Worm (Caenorhabditis elegans): ENCODE measurements around the gene M199.135.

The M199.135 gene

DNA sequence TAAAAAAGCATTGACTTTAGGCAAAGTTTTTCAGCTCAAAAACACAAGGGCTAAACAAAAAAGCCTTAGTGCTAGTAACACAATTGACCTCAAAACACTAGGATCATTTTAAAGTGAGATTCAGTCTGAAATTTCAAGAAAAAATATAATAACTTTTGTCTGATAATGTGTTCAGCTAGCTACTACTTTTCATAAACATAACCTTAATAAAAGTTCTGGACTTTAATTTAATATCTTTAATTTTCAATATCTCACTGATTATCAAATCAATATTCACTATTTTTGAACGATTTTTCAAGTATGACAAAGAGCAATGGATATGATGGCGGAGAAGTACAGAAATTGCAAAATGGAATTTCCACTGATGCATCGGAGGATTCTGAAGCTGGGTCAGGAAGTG lies at the start of gene M199.135:
Gene M199.135 (plus strand): TSS at position 301 of the 400 bp plus-strand sequence.
- TF ChIP-seq tbx-37 (GFP tag; conservative IDR thresholded peaks at IDR 0.05) (no peak), hmg-4 (GFP tag; optimal IDR thresholded peaks at IDR 0.05) (no peak), ceh-36 (tag; optimal IDR thresholded peaks at IDR 0.05) (no peak), aly-1 (tag; optimal IDR thresholded peaks at IDR 0.05) (no peak), F13C5.2 (tag; optimal IDR thresholded peaks at IDR 0.05) (no peak), tbx-11 (GFP tag; IDR thresholded peaks at IDR 0.05) (no peak), hmbx-1 (tag; optimal IDR thresholded peaks at IDR 0.05) (no peak), ceh-13 (GFP tag; optimal IDR thresholded peaks at IDR 0.05) (no peak), B0310.2 (tag; optimal IDR thresholded peaks at IDR 0.05) (no peak), flt-1 (GFP tag; IDR thresholded peaks at IDR 0.05) (no peak), pes-1 (GFP tag; IDR thresholded peaks at IDR 0.05) (no peak), hnd-1 (tag; optimal IDR thresholded peaks at IDR 0.05) (no peak), tra-4 (tag; optimal IDR thresholded peaks at IDR 0.05) (no peak), ama-1 (optimal IDR thresholded peaks at IDR 0.05) (no peak), ets-7 (tag; optimal IDR thresholded peaks at IDR 0.05) (no peak)

DNA sequence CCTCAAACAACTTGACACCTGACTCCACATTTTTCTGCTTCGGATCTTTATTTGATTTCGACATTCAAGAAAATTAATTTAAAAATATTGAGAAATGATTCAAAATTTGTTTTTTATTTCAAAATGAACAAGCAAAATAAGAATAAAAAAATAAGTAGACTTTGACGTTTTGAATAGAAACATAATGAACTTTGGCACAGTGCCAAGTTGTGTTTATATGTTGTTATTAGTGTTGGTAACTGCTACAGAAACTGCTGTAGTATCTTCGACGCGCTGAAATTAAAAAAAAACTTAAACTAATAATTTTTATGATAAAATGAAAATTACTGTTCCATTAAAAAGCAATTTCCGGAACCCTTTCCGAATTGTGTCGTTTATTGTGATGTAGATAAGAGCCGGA lies 48.8 kb upstream of the M199.135 start, which contains the start of gene Y41E3.18:
Gene Y41E3.18 (minus strand): TSS at position 101 of the 400 bp plus-strand sequence.
- TF ChIP-seq scrt-1 (GFP tag; IDR thresholded peaks at IDR 0.05) (no peak), F13C5.2 (tag; optimal IDR thresholded peaks at IDR 0.05) (no peak), tbx-37 (GFP tag; conservative IDR thresholded peaks at IDR 0.05) (no peak), ceh-13 (GFP tag; optimal IDR thresholded peaks at IDR 0.05) (no peak), tbx-11 (GFP tag; IDR thresholded peaks at IDR 0.05) (no peak), ama-1 (optimal IDR thresholded peaks at IDR 0.05) (no peak), pes-1 (GFP tag; IDR thresholded peaks at IDR 0.05) (no peak), tra-4 (tag; optimal IDR thresholded peaks at IDR 0.05) (no peak), B0310.2 (tag; optimal IDR thresholded peaks at IDR 0.05) (no peak), flt-1 (GFP tag; IDR thresholded peaks at IDR 0.05) (no peak)

DNA sequence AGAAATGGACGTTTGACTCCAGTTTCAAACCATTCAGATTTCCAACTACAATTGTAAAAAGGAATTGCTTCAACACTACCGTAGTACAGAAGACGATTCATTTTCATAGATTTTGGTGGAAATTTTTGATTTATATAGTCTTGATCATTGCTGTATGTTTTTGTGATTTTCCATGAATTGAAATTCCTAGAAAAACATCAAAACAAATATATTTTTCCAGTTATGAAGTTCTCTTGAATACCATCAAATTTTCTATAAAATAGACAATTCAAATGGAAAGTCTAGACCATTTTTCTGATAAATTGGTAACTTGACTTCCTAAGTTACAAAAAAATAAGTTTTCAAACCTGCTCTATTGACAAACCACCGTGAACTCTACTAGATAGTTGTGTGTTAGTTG lies 45.6 kb upstream of the M199.135 start, which contains the start of gene srt-48:
Gene srt-48 (minus strand): TSS at position 101 of the 400 bp plus-strand sequence.
- TF ChIP-seq hmg-4 (GFP tag; optimal IDR thresholded peaks at IDR 0.05) (no peak), sea-1 (GFP tag; conservative IDR thresholded peaks at IDR 0.05) (no peak), hmbx-1 (tag; optimal IDR thresholded peaks at IDR 0.05) (no peak), B0310.2 (tag; optimal IDR thresholded peaks at IDR 0.05) (no peak), ceh-13 (GFP tag; optimal IDR thresholded peaks at IDR 0.05) (no peak), ceh-36 (tag; optimal IDR thresholded peaks at IDR 0.05) (no peak), scrt-1 (GFP tag; IDR thresholded peaks at IDR 0.05) (no peak), tra-4 (tag; optimal IDR thresholded peaks at IDR 0.05) (no peak)

DNA sequence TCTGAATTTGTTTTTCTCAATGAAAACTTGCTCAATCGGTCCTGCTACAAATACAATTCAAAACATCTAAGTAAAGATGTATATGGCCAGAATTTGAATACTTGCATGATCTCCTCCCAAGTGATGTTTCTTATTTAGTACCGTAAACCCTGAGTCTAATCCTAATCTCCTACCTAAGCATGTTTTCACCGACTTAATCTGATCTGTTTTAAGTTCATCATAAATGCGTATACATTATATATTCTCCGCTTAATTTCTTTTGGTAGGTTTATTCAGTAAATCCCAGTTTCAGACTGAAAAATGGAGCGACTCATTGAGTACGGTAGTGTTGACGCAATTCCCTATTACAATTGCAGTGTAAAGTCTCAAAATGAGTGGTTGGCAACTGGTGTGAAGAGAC lies 40.0 kb upstream of the M199.135 start, which contains the start of gene srt-50:
Gene srt-50 (plus strand): TSS at position 301 of the 400 bp plus-strand sequence.
- no peak for TF ChIP-seq tra-4 (tag; optimal IDR thresholded peaks at IDR 0.05)
- TF ChIP-seq hmg-4 (GFP tag; optimal IDR thresholded peaks at IDR 0.05): no peak
- no peak for TF ChIP-seq flt-1 (GFP tag; IDR thresholded peaks at IDR 0.05)
- no peak for TF ChIP-seq scrt-1 (GFP tag; IDR thresholded peaks at IDR 0.05)
- TF ChIP-seq ceh-36 (tag; optimal IDR thresholded peaks at IDR 0.05): no peak
- no peak for TF ChIP-seq ceh-13 (GFP tag; optimal IDR thresholded peaks at IDR 0.05)
- no peak for TF ChIP-seq tbx-37 (GFP tag; conservative IDR thresholded peaks at IDR 0.05)
- no peak for TF ChIP-seq sea-1 (GFP tag; conservative IDR thresholded peaks at IDR 0.05)
- no peak for TF ChIP-seq ets-7 (tag; optimal IDR thresholded peaks at IDR 0.05)
- no peak for TF ChIP-seq tbx-11 (GFP tag; IDR thresholded peaks at IDR 0.05)
- no peak for TF ChIP-seq hnd-1 (tag; optimal IDR thresholded peaks at IDR 0.05)
- no peak for TF ChIP-seq ama-1 (optimal IDR thresholded peaks at IDR 0.05)
- TF ChIP-seq B0310.2 (tag; optimal IDR thresholded peaks at IDR 0.05): no peak

DNA sequence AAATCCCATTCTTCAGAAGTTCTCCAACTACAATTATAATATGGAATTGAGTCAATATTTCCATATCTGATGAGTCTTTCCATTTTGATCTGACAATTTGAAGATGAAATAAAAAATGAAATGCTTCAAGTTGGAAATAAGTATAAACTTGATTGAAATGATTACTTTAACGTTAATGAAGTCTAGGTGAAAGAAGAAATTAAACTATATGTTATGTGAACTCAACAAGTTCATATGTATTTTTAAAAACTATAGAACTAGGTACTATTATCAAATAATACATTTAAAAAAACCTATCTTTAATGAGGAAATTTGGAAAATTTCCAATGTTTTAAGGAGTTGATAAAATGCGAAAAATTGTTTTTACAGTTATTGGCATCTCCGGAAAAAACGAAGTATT lies 16.1 kb upstream of the M199.135 start, which contains the start of gene srt-49:
Gene srt-49 (minus strand): TSS at position 101 of the 400 bp plus-strand sequence.
- TF ChIP-seq sea-1 (GFP tag; conservative IDR thresholded peaks at IDR 0.05) (no peak), aly-1 (tag; optimal IDR thresholded peaks at IDR 0.05) (no peak), tra-4 (tag; optimal IDR thresholded peaks at IDR 0.05) (no peak), scrt-1 (GFP tag; IDR thresholded peaks at IDR 0.05) (no peak)

DNA sequence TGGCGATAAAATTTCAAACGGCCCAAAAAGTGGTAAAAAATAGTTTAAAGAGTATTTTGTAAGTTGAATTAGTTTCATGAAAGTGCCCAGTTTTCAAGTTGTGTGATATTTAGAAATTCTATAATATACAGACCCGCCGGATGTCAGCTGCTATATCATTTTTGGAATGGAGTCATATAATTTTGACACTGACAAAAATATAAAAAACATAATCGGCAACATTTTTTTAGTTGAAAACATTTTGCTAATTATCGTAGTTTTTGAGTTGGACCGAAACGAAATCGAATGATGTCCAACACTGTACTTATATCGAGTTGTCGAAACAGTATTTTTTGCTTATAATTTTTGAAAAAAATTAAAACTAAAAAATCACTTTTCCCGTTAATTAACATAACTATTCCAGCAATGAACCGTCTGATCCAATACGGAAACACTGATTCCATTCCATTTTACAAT lies 11.2 kb upstream of the M199.135 start, which contains the start of gene srt-44:
Gene srt-44 (plus strand): TSS at position 406 of the 456 bp plus-strand sequence.
- TF ChIP-seq F13C5.2 (tag; optimal IDR thresholded peaks at IDR 0.05): no peak
- TF ChIP-seq sea-1 (GFP tag; conservative IDR thresholded peaks at IDR 0.05): no peak
- no peak for TF ChIP-seq aly-1 (tag; optimal IDR thresholded peaks at IDR 0.05)
- no peak for TF ChIP-seq pes-1 (GFP tag; IDR thresholded peaks at IDR 0.05)
- TF ChIP-seq ceh-36 (tag; optimal IDR thresholded peaks at IDR 0.05): no peak
- no peak for TF ChIP-seq flt-1 (GFP tag; IDR thresholded peaks at IDR 0.05)
- TF ChIP-seq hnd-1 (tag; optimal IDR thresholded peaks at IDR 0.05): no peak
- no peak for TF ChIP-seq scrt-1 (GFP tag; IDR thresholded peaks at IDR 0.05)
- no peak for TF ChIP-seq ceh-13 (GFP tag; optimal IDR thresholded peaks at IDR 0.05)

DNA sequence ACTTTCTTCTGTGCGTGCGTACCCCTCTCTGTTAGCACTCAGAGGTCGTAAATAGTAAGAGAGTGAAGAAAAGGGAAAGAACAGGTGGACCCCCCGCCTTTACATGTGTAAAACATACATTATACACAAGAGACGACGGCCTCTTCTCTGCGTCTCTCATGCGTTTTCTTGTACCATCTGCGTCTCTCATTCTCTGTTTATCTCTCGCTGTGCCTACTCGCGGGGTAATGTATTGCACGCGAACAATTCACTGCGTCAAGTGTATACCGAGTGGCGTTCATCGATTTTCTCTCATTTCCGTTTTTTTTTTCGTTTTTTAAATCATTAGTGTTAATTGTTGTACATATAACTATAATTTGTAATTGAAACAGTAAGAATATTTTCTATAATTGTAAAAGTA lies 7.2 kb upstream of the M199.135 start:
- TF ChIP-seq ama-1 (optimal IDR thresholded peaks at IDR 0.05) (no peak), F13C5.2 (tag; optimal IDR thresholded peaks at IDR 0.05) (peak; percentile 31)

DNA sequence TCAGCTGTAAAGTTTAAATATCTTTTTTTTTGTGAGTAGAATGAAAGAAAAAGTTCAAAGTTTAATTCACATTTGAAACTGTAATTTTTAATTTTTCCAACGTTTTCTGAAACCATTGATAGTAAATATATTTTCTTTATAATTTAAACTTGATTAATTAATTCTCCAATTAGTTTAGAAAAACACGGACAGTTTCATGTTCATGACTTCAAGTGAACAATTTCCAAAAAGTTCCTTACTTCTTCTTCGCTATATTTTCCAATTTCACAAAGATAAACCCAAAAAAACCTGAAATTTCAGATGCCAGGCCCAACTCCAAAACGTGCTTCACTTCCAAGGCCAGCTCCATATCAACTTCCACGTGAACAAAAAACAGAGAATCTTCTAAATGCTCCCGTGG lies 5.9 kb upstream of the M199.135 start, which contains the start of gene M199.2:
Gene M199.2 (plus strand): TSS at position 301 of the 400 bp plus-strand sequence.
- TF ChIP-seq hmg-4 (GFP tag; optimal IDR thresholded peaks at IDR 0.05) (no peak), tra-4 (tag; optimal IDR thresholded peaks at IDR 0.05) (no peak), pes-1 (GFP tag; IDR thresholded peaks at IDR 0.05) (no peak), tbx-37 (GFP tag; conservative IDR thresholded peaks at IDR 0.05) (no peak), aly-1 (tag; optimal IDR thresholded peaks at IDR 0.05) (no peak), ceh-13 (GFP tag; optimal IDR thresholded peaks at IDR 0.05) (no peak), scrt-1 (GFP tag; IDR thresholded peaks at IDR 0.05) (no peak), tbx-11 (GFP tag; IDR thresholded peaks at IDR 0.05) (no peak), ets-7 (tag; optimal IDR thresholded peaks at IDR 0.05) (no peak)

Measured in whole organism, early embryonic.